Fruit fly (Drosophila melanogaster) whole organism, larva: ENCODE data around the gene CG14817.
A peak's percentile ranks its signal among the peaks of the same experiment; 100 is the strongest.

Experiments used
- noc ChIP-seq: fragments of 200-800 bp; sonication (Bioruptor generic); optimal IDR thresholded peaks from 3 replicates; lab custom pipeline; 2019; ENCODE audit warnings: missing biosample characterization, mild to moderate bottlenecking, missing genetic modification characterization, moderate library complexity

The CG14817 gene

dm6 chrX:1880139-1880556 lies 3.1 kb upstream of the CG14817 start, which contains the start of gene Coa8:
Gene Coa8 (plus strand): TSS chrX:1880282.
- TF ChIP-seq noc (tag; lab: Kevin White, UChicago): peak; percentile 47

- peak; percentile 72 for TF ChIP-seq noc (tag; lab: Kevin White, UChicago)
Observed at dm6 chrX:1879606-1880110, 2.6 kb upstream of the CG14817 start, which contains the start of gene CG14818. Gene CG14818 (minus strand): TSS chrX:1879774.

dm6 chrX:1873515-1874126 lies 3.4 kb downstream of the CG14817 start, which contains the start of the genes Pgam5 and Vps26:
Gene Pgam5 (minus strand): TSS chrX:1873565.
Gene Vps26 (plus strand): TSS chrX:1873853.
- no peak for TF ChIP-seq noc (tag; lab: Kevin White, UChicago)

dm6 chrX:1868586-1869111 lies 8.4 kb downstream of the CG14817 start, which contains the start of the genes CG14803 and Pex5:
Gene CG14803 (plus strand): TSS chrX:1868870.
Gene Pex5 (minus strand): TSS chrX:1869061.
- peak; percentile 17 for TF ChIP-seq noc (tag; lab: Kevin White, UChicago)

dm6 chrX:1865673-1866072 lies 11.4 kb downstream of the CG14817 start, which contains the start of the genes Gcna and MED18:
Gene Gcna (minus strand): TSS chrX:1865835.
Gene MED18 (plus strand): TSS chrX:1865909.
- TF ChIP-seq noc (tag; lab: Kevin White, UChicago): no peak

dm6 chrX:1861620-1862184 lies 15.4 kb downstream of the CG14817 start, which contains the start of gene deltaCOP:
Gene deltaCOP (minus strand): TSS chrX:1861790.
- peak; percentile 67 for TF ChIP-seq noc (tag; lab: Kevin White, UChicago)

- peak; percentile 24 for TF ChIP-seq noc (tag; lab: Kevin White, UChicago)
Observed at dm6 chrX:1858867-1859266, 18.2 kb downstream of the CG14817 start, which contains the start of gene Lamtor5. Gene Lamtor5 (minus strand): TSS chrX:1858971.

dm6 chrX:1856605-1857004 lies 20.5 kb downstream of the CG14817 start:
- no peak for TF ChIP-seq noc (tag; lab: Kevin White, UChicago)

- TF ChIP-seq noc (tag; lab: Kevin White, UChicago): no peak
Observed at dm6 chrX:1854873-1855272, 22.2 kb downstream of the CG14817 start.

- no peak for TF ChIP-seq noc (tag; lab: Kevin White, UChicago)
Observed at dm6 chrX:1854070-1854469, 23.0 kb downstream of the CG14817 start.

dm6 chrX:1849914-1850313 lies 27.2 kb downstream of the CG14817 start:
- TF ChIP-seq noc (tag; lab: Kevin White, UChicago): peak; percentile 98

- peak; percentile 0 for TF ChIP-seq noc (tag; lab: Kevin White, UChicago)
Observed at dm6 chrX:1848624-1849198, 28.4 kb downstream of the CG14817 start.

dm6 chrX:1847735-1848134 lies 29.3 kb downstream of the CG14817 start:
- no peak for TF ChIP-seq noc (tag; lab: Kevin White, UChicago)

dm6 chrX:1846386-1846785 lies 30.7 kb downstream of the CG14817 start:
- no peak for TF ChIP-seq noc (tag; lab: Kevin White, UChicago)

- TF ChIP-seq noc (tag; lab: Kevin White, UChicago): peak; percentile 37
Observed at dm6 chrX:1845413-1845951, 31.6 kb downstream of the CG14817 start.
